Worm (Caenorhabditis elegans) whole organism, mixed stage, embryonic: ENCODE measurements around the gene T10D4.6.

Experiments used
- bed-3 ChIP-seq: fragments of 200-800 bp; sonication (Bioruptor generic); optimal IDR thresholded peaks from 3 replicates; lab custom pipeline; 2018; ENCODE audit warnings: mild to moderate bottlenecking, missing genetic modification characterization, moderate library complexity, missing compliant biosample characterization
- blmp-1 ChIP-seq: fragments of 150-350 bp; optimal IDR thresholded peaks from 2 replicates; lab custom pipeline; 2014; ENCODE audit warnings: missing biosample characterization, missing genetic modification characterization
- ceh-39 ChIP-seq: fragments of 150-350 bp; optimal IDR thresholded peaks from 2 replicates; lab custom pipeline; 2014; ENCODE audit warnings: missing biosample characterization, missing genetic modification characterization
- ceh-43 ChIP-seq: fragments of 200-800 bp; sonication (Bioruptor generic); optimal IDR thresholded peaks from 2 replicates; lab custom pipeline; 2018; ENCODE audit warnings: mild to moderate bottlenecking, missing genetic modification characterization, moderate library complexity, missing compliant biosample characterization
- ceh-83 ChIP-seq: fragments of 200-800 bp; sonication (Bioruptor generic); optimal IDR thresholded peaks from 2 replicates; lab custom pipeline; 2018; ENCODE audit warnings: mild to moderate bottlenecking, missing genetic modification characterization, missing compliant biosample characterization
- ces-1 ChIP-seq: fragments of 150-350 bp; optimal IDR thresholded peaks from 2 replicates; lab custom pipeline; 2014; ENCODE audit warnings: missing biosample characterization, missing genetic modification reagents, missing genetic modification characterization
- cnd-1 ChIP-seq: fragments of 200-800 bp; sonication (Bioruptor generic); optimal IDR thresholded peaks from 2 replicates; lab custom pipeline; 2018; ENCODE audit warnings: mild to moderate bottlenecking, missing genetic modification characterization, missing compliant biosample characterization
- elt-1 ChIP-seq: sonication (generic microtip); optimal IDR thresholded peaks from 2 replicates; lab custom pipeline; 2017; ENCODE audit warnings: missing genetic modification characterization, mild to moderate bottlenecking, missing compliant biosample characterization, antibody characterized with exemption, moderate library complexity, borderline replicate concordance; ENCODE audit not compliant: insufficient read depth
- elt-3 ChIP-seq: fragments of 150-350 bp; optimal IDR thresholded peaks from 2 replicates; lab custom pipeline; 2014; ENCODE audit warnings: missing biosample characterization, missing genetic modification characterization
- flh-1 ChIP-seq: fragments of 200-800 bp; sonication (Bioruptor generic); optimal IDR thresholded peaks from 2 replicates; lab custom pipeline; 2018; ENCODE audit warnings: mild to moderate bottlenecking, missing genetic modification characterization, moderate library complexity, missing compliant biosample characterization
- ham-2 ChIP-seq: fragments of 200-800 bp; sonication (Bioruptor generic); optimal IDR thresholded peaks from 2 replicates; lab custom pipeline; 2018; ENCODE audit warnings: mild to moderate bottlenecking, missing genetic modification characterization, missing compliant biosample characterization
- hlh-1 ChIP-seq: fragments of 150-350 bp; optimal IDR thresholded peaks from 2 replicates; lab custom pipeline; 2014; ENCODE audit warnings: missing biosample characterization, missing genetic modification reagents, missing genetic modification characterization
- lin-13 ChIP-seq: fragments of 150-350 bp; optimal IDR thresholded peaks from 2 replicates; lab custom pipeline; 2014; ENCODE audit warnings: missing biosample characterization, missing genetic modification characterization
- lin-32 ChIP-seq: fragments of 200-800 bp; sonication (Bioruptor generic); optimal IDR thresholded peaks from 2 replicates; lab custom pipeline; 2018; ENCODE audit warnings: mild to moderate bottlenecking, missing genetic modification characterization, missing compliant biosample characterization
- lsy-2 ChIP-seq: fragments of 150-350 bp; optimal IDR thresholded peaks from 2 replicates; lab custom pipeline; 2014; ENCODE audit warnings: missing biosample characterization, missing genetic modification characterization
- mab-5 ChIP-seq: fragments of 150-350 bp; optimal IDR thresholded peaks from 2 replicates; lab custom pipeline; 2014; ENCODE audit warnings: missing biosample characterization, missing genetic modification characterization
- mep-1 ChIP-seq: fragments of 150-350 bp; optimal IDR thresholded peaks from 2 replicates; lab custom pipeline; 2017; ENCODE audit warnings: missing biosample characterization, missing genetic modification reagents, missing genetic modification characterization, inconsistent platforms
- nhr-12 ChIP-seq: fragments of 150-350 bp; optimal IDR thresholded peaks from 2 replicates; lab custom pipeline; 2014; ENCODE audit warnings: missing biosample characterization, missing genetic modification characterization
- nhr-2 ChIP-seq: fragments of 150-350 bp; optimal IDR thresholded peaks from 2 replicates; lab custom pipeline; 2014; ENCODE audit warnings: missing biosample characterization, missing genetic modification characterization
- nhr-237 ChIP-seq: fragments of 150-350 bp; optimal IDR thresholded peaks from 2 replicates; lab custom pipeline; 2014; ENCODE audit warnings: missing biosample characterization, missing genetic modification characterization
- nhr-28 ChIP-seq: fragments of 150-350 bp; optimal IDR thresholded peaks from 2 replicates; lab custom pipeline; 2014; ENCODE audit warnings: missing biosample characterization, missing genetic modification characterization
- nhr-76 ChIP-seq: sonication (generic microtip); optimal IDR thresholded peaks from 2 replicates; lab custom pipeline; 2017; ENCODE audit warnings: missing biosample characterization, missing genetic modification characterization
- pha-4 ChIP-seq: fragments of 150-350 bp; optimal IDR thresholded peaks from 2 replicates; lab custom pipeline; 2018; ENCODE audit warnings: missing biosample characterization, missing genetic modification reagents, missing genetic modification characterization
- sem-2 ChIP-seq: fragments of 200-800 bp; sonication (Bioruptor generic); optimal IDR thresholded peaks from 2 replicates; lab custom pipeline; 2018; ENCODE audit warnings: mild to moderate bottlenecking, missing genetic modification characterization, missing compliant biosample characterization
- snpc-4 ChIP-seq: fragments of 150-350 bp; optimal IDR thresholded peaks from 2 replicates; lab custom pipeline; 2014; ENCODE audit warnings: missing biosample characterization, missing genetic modification characterization
- sptf-1 ChIP-seq: sonication (generic microtip); optimal IDR thresholded peaks from 2 replicates; lab custom pipeline; 2017; ENCODE audit warnings: mild to moderate bottlenecking, missing genetic modification characterization, moderate library complexity, missing compliant biosample characterization
- tbx-8 ChIP-seq: fragments of 200-800 bp; sonication (Bioruptor generic); optimal IDR thresholded peaks from 2 replicates; lab custom pipeline; 2018; ENCODE audit warnings: mild to moderate bottlenecking, missing genetic modification characterization, moderate library complexity, missing compliant biosample characterization
- unc-120 ChIP-seq: sonication (generic microtip); optimal IDR thresholded peaks from 2 replicates; lab custom pipeline; 2017; ENCODE audit warnings: missing genetic modification characterization, missing compliant biosample characterization; ENCODE audit not compliant: poor library complexity, severe bottlenecking
- unc-39 ChIP-seq: fragments of 150-350 bp; optimal IDR thresholded peaks from 2 replicates; lab custom pipeline; 2014; ENCODE audit warnings: missing biosample characterization, missing genetic modification characterization
- unc-62 ChIP-seq: fragments of 150-350 bp; optimal IDR thresholded peaks from 2 replicates; lab custom pipeline; 2014; ENCODE audit warnings: missing biosample characterization, missing genetic modification reagents, missing genetic modification characterization
- zip-8 ChIP-seq: fragments of 150-350 bp; optimal IDR thresholded peaks from 2 replicates; lab custom pipeline; 2014; ENCODE audit warnings: missing biosample characterization, missing genetic modification characterization
- ztf-11 ChIP-seq: fragments of 150-350 bp; optimal IDR thresholded peaks from 2 replicates; lab custom pipeline; 2014; ENCODE audit warnings: missing biosample characterization, missing genetic modification characterization

The T10D4.6 gene

DNA sequence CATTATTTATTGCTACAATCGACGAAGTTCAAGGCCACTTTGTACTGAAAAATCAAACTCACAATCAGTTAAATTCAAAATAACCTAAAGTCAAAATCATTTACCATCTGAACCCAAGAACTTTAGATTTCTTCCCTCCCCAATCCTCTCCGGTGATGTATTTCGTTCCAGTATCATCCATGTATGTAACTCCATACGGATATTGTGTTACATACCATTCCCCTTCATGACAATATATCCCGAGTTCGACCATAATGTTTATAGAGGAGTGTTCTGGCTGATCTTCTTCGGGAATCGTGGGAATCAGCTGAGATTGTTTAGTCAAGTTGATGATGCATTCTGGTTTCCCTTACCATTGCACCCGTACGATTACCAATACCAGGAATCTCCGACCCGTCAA lies 29.3 kb downstream of the T10D4.6 start:
- TF ChIP-seq ham-2 (GFP tag; lab: Kevin White, UChicago) = no peak
- TF ChIP-seq sem-2 (GFP tag; lab: Kevin White, UChicago) = no peak
- TF ChIP-seq nhr-237 (tag; lab: Kevin White, UChicago) = no peak
- TF ChIP-seq ceh-39 (tag; lab: Kevin White, UChicago) = no peak
- TF ChIP-seq zip-8 (tag; lab: Kevin White, UChicago) = no peak
- no peak for TF ChIP-seq hlh-1 (tag; lab: Kevin White, UChicago)
- TF ChIP-seq flh-1 = no peak
- no peak for TF ChIP-seq blmp-1 (tag; lab: Kevin White, UChicago)
- TF ChIP-seq mab-5 (tag; lab: Kevin White, UChicago) = no peak
- TF ChIP-seq lsy-2 = no peak
- TF ChIP-seq unc-62 (GFP tag; lab: Kevin White, UChicago) = no peak
- no peak for TF ChIP-seq elt-1 (tag; lab: Kevin White, UChicago)
- TF ChIP-seq unc-39 (tag; lab: Kevin White, UChicago) = no peak
- TF ChIP-seq elt-3 (tag; lab: Kevin White, UChicago) = no peak
- TF ChIP-seq sptf-1 = no peak
- no peak for TF ChIP-seq unc-120

DNA sequence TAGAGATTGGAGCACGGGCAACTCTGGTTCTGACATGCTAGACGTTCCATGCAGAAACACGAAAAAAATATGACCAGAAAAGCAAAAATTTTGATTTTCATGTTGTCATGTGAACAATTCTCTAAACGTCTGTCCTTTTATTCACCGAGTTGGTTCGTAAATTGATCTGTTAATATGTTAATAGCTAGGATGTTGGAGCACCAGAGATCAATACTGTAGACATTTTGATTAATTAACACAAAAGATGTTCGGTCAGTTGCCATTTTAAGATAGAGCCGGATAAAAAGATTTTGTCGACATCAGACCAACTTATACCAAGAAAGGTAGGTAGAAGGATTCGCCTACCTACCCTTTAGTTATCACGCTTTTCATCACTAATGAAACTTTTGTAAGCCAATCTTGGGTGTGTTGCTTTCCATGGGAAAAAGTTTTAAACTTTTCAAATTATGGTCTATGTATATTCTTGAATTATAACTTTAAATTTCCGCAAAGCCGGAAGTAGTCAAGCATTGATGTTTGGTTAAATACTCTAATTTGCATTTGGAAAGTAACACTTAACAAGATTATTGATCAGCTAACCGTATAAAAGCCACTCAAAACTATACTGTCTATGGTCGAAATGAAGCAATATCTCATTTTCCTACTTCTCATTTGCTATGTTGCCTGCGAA lies 30.5 kb downstream of the T10D4.6 start, which contains the start of the genes T10D4.11 and T10D4.1:
Gene T10D4.11 (minus strand): TSS at position 101 of the 670 bp plus-strand sequence.
Gene T10D4.1 (plus strand): TSS at position 620 of the 670 bp plus-strand sequence.
- no peak for TF ChIP-seq nhr-76 (tag; lab: Kevin White, UChicago)
- no peak for TF ChIP-seq cnd-1 (tag; lab: Kevin White, UChicago)
- TF ChIP-seq snpc-4 (tag; lab: Kevin White, UChicago) = no peak
- TF ChIP-seq elt-1 (tag; lab: Kevin White, UChicago) = no peak
- TF ChIP-seq mab-5 (tag; lab: Kevin White, UChicago) = no peak
- no peak for TF ChIP-seq ceh-39 (tag; lab: Kevin White, UChicago)
- TF ChIP-seq blmp-1 (tag; lab: Kevin White, UChicago) = no peak
- no peak for TF ChIP-seq mep-1 (tag; lab: Kevin White, UChicago)
- no peak for TF ChIP-seq tbx-8
- no peak for TF ChIP-seq zip-8 (tag; lab: Kevin White, UChicago)
- no peak for TF ChIP-seq sptf-1
- TF ChIP-seq ceh-83 (GFP tag; lab: Kevin White, UChicago) = no peak
- TF ChIP-seq unc-62 (GFP tag; lab: Kevin White, UChicago) = no peak
- TF ChIP-seq bed-3 (GFP tag; lab: Kevin White, UChicago) = no peak
- no peak for TF ChIP-seq ces-1 (GFP tag; lab: Kevin White, UChicago)
- no peak for TF ChIP-seq nhr-12 (tag; lab: Kevin White, UChicago)
- no peak for TF ChIP-seq lsy-2
- no peak for TF ChIP-seq ceh-43 (GFP tag; lab: Kevin White, UChicago)

DNA sequence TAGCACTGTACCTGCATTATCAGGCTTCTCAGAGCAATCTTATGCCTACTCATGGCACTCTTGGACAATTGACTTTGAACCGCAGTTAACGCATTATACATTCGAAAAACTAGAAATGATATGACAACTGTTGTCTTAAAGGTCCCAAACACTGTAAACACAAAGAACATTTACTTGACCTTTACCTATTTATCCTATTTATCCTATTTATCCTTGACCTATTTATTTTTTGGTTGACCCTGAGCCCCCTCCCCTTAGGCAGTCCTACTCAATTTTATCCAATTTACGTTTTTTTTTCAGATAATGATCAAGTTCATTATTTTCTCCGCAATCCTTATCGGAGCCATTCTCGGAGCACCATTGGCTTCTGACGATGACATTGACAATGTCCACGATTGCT lies 32.5 kb downstream of the T10D4.6 start, which contains the start of the genes T10D4.14 and T10D4.19:
Gene T10D4.14 (minus strand): TSS at position 101 of the 400 bp plus-strand sequence.
Gene T10D4.19 (plus strand): TSS at position 304 of the 400 bp plus-strand sequence.
- TF ChIP-seq ztf-11 (no peak), lin-13 (tag; lab: Kevin White, UChicago) (no peak)

DNA sequence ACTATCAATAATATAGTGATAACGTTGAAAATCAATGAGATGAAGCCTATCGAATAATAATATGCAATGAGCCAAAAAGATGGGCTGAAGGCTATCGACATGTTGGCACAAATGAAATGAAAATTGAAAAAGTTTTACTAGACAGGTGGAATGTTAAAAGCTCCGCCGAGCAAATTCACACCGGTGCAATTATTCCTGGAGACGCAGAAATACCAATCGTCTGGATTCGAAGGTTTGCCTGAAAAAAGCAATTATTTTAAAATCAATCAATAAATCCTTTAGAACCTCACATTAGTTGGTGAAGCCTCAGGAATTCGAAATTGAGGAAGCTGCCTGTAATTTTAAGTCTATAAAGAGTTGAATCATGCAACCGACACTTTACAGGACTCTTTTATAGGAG lies 35.3 kb downstream of the T10D4.6 start, which contains the start of gene sri-32:
Gene sri-32 (minus strand): TSS at position 101 of the 400 bp plus-strand sequence.
- TF ChIP-seq mab-5 (tag; lab: Kevin White, UChicago) (no peak), cnd-1 (tag; lab: Kevin White, UChicago) (no peak), blmp-1 (tag; lab: Kevin White, UChicago) (no peak), mep-1 (tag; lab: Kevin White, UChicago) (no peak), nhr-2 (tag; lab: Kevin White, UChicago) (no peak), sptf-1 (no peak), zip-8 (tag; lab: Kevin White, UChicago) (no peak), nhr-12 (tag; lab: Kevin White, UChicago) (no peak), snpc-4 (tag; lab: Kevin White, UChicago) (no peak), nhr-76 (tag; lab: Kevin White, UChicago) (no peak)

DNA sequence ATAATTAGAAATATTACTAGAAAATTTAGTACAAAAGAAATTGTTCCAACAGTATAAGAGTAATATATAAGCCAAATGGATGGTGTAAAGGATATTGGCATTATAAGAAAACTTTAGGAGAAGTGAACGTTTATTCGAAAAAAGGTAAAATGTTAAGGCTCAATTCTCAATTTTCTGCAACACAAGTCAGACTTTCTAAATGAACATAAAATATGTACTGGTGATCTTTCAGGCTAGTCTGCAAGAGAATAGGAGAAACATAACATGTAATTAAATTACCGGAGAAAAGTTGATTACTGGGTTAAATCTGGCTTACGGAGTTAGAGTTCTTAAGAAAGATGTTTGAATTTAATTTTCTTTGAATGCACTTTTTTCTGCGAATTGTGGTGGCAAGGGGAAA lies 37.6 kb downstream of the T10D4.6 start, which contains the start of gene sri-33:
Gene sri-33 (minus strand): TSS at position 101 of the 400 bp plus-strand sequence.
- TF ChIP-seq hlh-1 (tag; lab: Kevin White, UChicago) (no peak), nhr-2 (tag; lab: Kevin White, UChicago) (no peak), sem-2 (GFP tag; lab: Kevin White, UChicago) (no peak), lsy-2 (no peak), ham-2 (GFP tag; lab: Kevin White, UChicago) (no peak), lin-13 (tag; lab: Kevin White, UChicago) (no peak), elt-1 (tag; lab: Kevin White, UChicago) (no peak), unc-120 (no peak), nhr-76 (tag; lab: Kevin White, UChicago) (no peak), elt-3 (tag; lab: Kevin White, UChicago) (no peak), ceh-43 (GFP tag; lab: Kevin White, UChicago) (no peak), lin-32 (GFP tag; lab: Kevin White, UChicago) (no peak), mab-5 (tag; lab: Kevin White, UChicago) (no peak), ztf-11 (no peak), nhr-28 (tag; lab: Kevin White, UChicago) (no peak), pha-4 (tag; lab: Kevin White, UChicago) (no peak), unc-62 (GFP tag; lab: Kevin White, UChicago) (no peak), nhr-12 (tag; lab: Kevin White, UChicago) (no peak), ceh-83 (GFP tag; lab: Kevin White, UChicago) (no peak), zip-8 (tag; lab: Kevin White, UChicago) (no peak)
